Worm (Caenorhabditis elegans): ENCODE measurements around the gene F09C6.13.

ce11 chrV:16884744-16885143, at the start of gene F09C6.13:
- TF ChIP-seq blmp-1 (tag; optimal IDR thresholded peaks at IDR 0.05; ENCODE audit: insufficient read depth) (no peak), nhr-237 (tag; optimal IDR thresholded peaks at IDR 0.05) (no peak), elt-1 (tag; optimal IDR thresholded peaks at IDR 0.05) (no peak)
